Fruit fly (Drosophila melanogaster) whole organism, embryonic: ENCODE results near the gene Gr5a.

ENCODE experiments used
- Ada2b ChIP-seq: fragments of 200-800 bp; sonication (Bioruptor generic); IDR thresholded peaks from 2 replicates; pipeline ENCODE4 v1.3.6; 2022; ENCODE audit warnings: missing biosample characterization, missing genetic modification characterization
- Asciz ChIP-seq: fragments of 200-800 bp; sonication (Bioruptor generic); optimal IDR thresholded peaks from 2 replicates; lab custom pipeline; 2017; ENCODE audit warnings: missing biosample characterization, mild to moderate bottlenecking, missing genetic modification characterization, missing genetic modification reagents
- CG10147 ChIP-seq: fragments of 200-800 bp; sonication (Bioruptor generic); optimal IDR thresholded peaks from 2 replicates; lab custom pipeline; 2019; ENCODE audit warnings: missing biosample characterization, mild to moderate bottlenecking, missing genetic modification characterization, moderate library complexity
- CG11456 ChIP-seq: fragments of 200-800 bp; sonication (Bioruptor generic); IDR thresholded peaks from 3 replicates; pipeline ENCODE4 v1.3.6; 2022; ENCODE audit warnings: missing biosample characterization, missing genetic modification characterization
- CG12104 ChIP-seq: fragments of 200-800 bp; sonication (Bioruptor generic); optimal IDR thresholded peaks from 3 replicates; lab custom pipeline; 2016; ENCODE audit warnings: missing biosample characterization, missing genetic modification characterization
- CG1233 ChIP-seq: fragments of 200-800 bp; sonication (Bioruptor generic); optimal IDR thresholded peaks from 4 replicates; lab custom pipeline; 2018; ENCODE audit warnings: missing biosample characterization, mild to moderate bottlenecking, missing genetic modification characterization
- CG13123 ChIP-seq: fragments of 200-800 bp; sonication (Bioruptor generic); optimal IDR thresholded peaks from 2 replicates; lab custom pipeline; 2016; ENCODE audit warnings: missing biosample characterization, missing genetic modification characterization
- CG13287 ChIP-seq: fragments of 200-800 bp; sonication (Bioruptor generic); IDR thresholded peaks from 2 replicates; pipeline ENCODE4 v1.3.6; 2022; ENCODE audit warnings: missing biosample characterization, missing genetic modification characterization; ENCODE audit not compliant: partially characterized antibody
- CG13296 ChIP-seq: fragments of 200-800 bp; sonication (Bioruptor generic); optimal IDR thresholded peaks from 3 replicates; lab custom pipeline; 2018; ENCODE audit warnings: missing biosample characterization, mild to moderate bottlenecking, missing genetic modification characterization
- CG14014 ChIP-seq: fragments of 200-800 bp; sonication (Bioruptor generic); IDR thresholded peaks from 2 replicates; pipeline ENCODE4 v1.3.6; 2022; ENCODE audit warnings: missing biosample characterization, missing genetic modification characterization
- CG15479 ChIP-seq: fragments of 200-800 bp; sonication (Bioruptor generic); optimal IDR thresholded peaks from 3 replicates; lab custom pipeline; 2019; ENCODE audit warnings: missing biosample characterization, mild to moderate bottlenecking, missing genetic modification characterization, moderate library complexity
- CG17361 ChIP-seq: fragments of 200-800 bp; sonication (Bioruptor generic); IDR thresholded peaks from 3 replicates; pipeline ENCODE4 v1.3.6; 2022; ENCODE audit warnings: missing biosample characterization, missing genetic modification characterization
- CG18262 ChIP-seq: fragments of 200-800 bp; optimal IDR thresholded peaks from 3 replicates; lab custom pipeline; 2019; ENCODE audit warnings: missing biosample characterization, mild to moderate bottlenecking, missing genetic modification characterization, moderate library complexity
- CG18599 ChIP-seq: fragments of 200-800 bp; sonication (Bioruptor generic); optimal IDR thresholded peaks from 3 replicates; lab custom pipeline; 2017; ENCODE audit warnings: missing biosample characterization, missing genetic modification characterization, mild to moderate bottlenecking, moderate library complexity, missing genetic modification reagents
- CG18619 ChIP-seq: fragments of 200-800 bp; sonication (Bioruptor generic); optimal IDR thresholded peaks from 3 replicates; lab custom pipeline; 2017; ENCODE audit warnings: missing biosample characterization, mild to moderate bottlenecking, missing genetic modification characterization
- CG18764 ChIP-seq: fragments of 200-800 bp; sonication (Bioruptor generic); optimal IDR thresholded peaks from 3 replicates; lab custom pipeline; 2016; ENCODE audit warnings: missing biosample characterization, missing genetic modification characterization
- CG30403 ChIP-seq: fragments of 200-800 bp; sonication (Bioruptor generic); optimal IDR thresholded peaks from 3 replicates; lab custom pipeline; 2016; ENCODE audit warnings: missing biosample characterization, missing genetic modification characterization
- CG5180 ChIP-seq: fragments of 200-800 bp; sonication (Bioruptor generic); optimal IDR thresholded peaks from 3 replicates; lab custom pipeline; 2017; ENCODE audit warnings: missing biosample characterization, missing genetic modification characterization, mild to moderate bottlenecking, moderate library complexity, missing genetic modification reagents
- CG6765 ChIP-seq: fragments of 200-800 bp; sonication (Bioruptor generic); optimal IDR thresholded peaks from 3 replicates; lab custom pipeline; 2017; ENCODE audit warnings: missing biosample characterization, mild to moderate bottlenecking, missing genetic modification characterization
- CG9609 ChIP-seq: fragments of 200-800 bp; sonication (Bioruptor generic); optimal IDR thresholded peaks from 3 replicates; lab custom pipeline; 2016; ENCODE audit warnings: missing biosample characterization, missing genetic modification characterization
- CG9797 ChIP-seq: fragments of 200-800 bp; sonication (Bioruptor generic); optimal IDR thresholded peaks from 3 replicates; lab custom pipeline; 2018; ENCODE audit warnings: missing biosample characterization, mild to moderate bottlenecking, missing genetic modification characterization
- CHES-1-like ChIP-seq: fragments of 200-800 bp; sonication (Bioruptor generic); optimal IDR thresholded peaks from 2 replicates; lab custom pipeline; 2016; ENCODE audit warnings: missing biosample characterization, missing genetic modification characterization
- D19B ChIP-seq: fragments of 200-800 bp; sonication (Bioruptor generic); optimal IDR thresholded peaks from 2 replicates; lab custom pipeline; 2017; ENCODE audit warnings: missing biosample characterization, mild to moderate bottlenecking, missing genetic modification characterization
- Deaf1 ChIP-seq: fragments of 200-800 bp; optimal IDR thresholded peaks from 3 replicates; lab custom pipeline; 2019; ENCODE audit warnings: missing biosample characterization, mild to moderate bottlenecking, missing genetic modification characterization, moderate library complexity
- Dll ChIP-seq: fragments of 200-800 bp; sonication (Bioruptor generic); IDR thresholded peaks from 4 replicates; pipeline ENCODE4 v1.3.6; 2022; ENCODE audit warnings: missing biosample characterization, missing genetic modification characterization; ENCODE audit not compliant: partially characterized antibody
- Nf-YC ChIP-seq: fragments of 200-800 bp; optimal IDR thresholded peaks from 3 replicates; lab custom pipeline; 2019; ENCODE audit warnings: missing biosample characterization, mild to moderate bottlenecking, missing genetic modification characterization, moderate library complexity
- Rfx ChIP-seq: fragments of 200-800 bp; sonication (Bioruptor generic); IDR thresholded peaks from 2 replicates; pipeline ENCODE4 v1.3.6; 2022; ENCODE audit warnings: missing biosample characterization, missing genetic modification characterization
- YL-1 ChIP-seq: fragments of 200-800 bp; sonication (Bioruptor generic); optimal IDR thresholded peaks from 3 replicates; lab custom pipeline; 2017; ENCODE audit warnings: missing biosample characterization, mild to moderate bottlenecking, missing genetic modification characterization
- ap ChIP-seq: fragments of 200-800 bp; sonication (Bioruptor generic); IDR thresholded peaks from 2 replicates; pipeline ENCODE4 v1.3.6; 2022; ENCODE audit warnings: missing biosample characterization, missing genetic modification characterization
- dan ChIP-seq: fragments of 200-800 bp; sonication (Bioruptor generic); IDR thresholded peaks from 2 replicates; pipeline ENCODE4 v1.3.6; 2022; ENCODE audit warnings: missing biosample characterization, missing genetic modification characterization
- dmrt99B ChIP-seq: fragments of 200-800 bp; sonication (Bioruptor generic); optimal IDR thresholded peaks from 2 replicates; lab custom pipeline; 2018; ENCODE audit warnings: missing biosample characterization, mild to moderate bottlenecking, missing genetic modification characterization, moderate library complexity
- emc ChIP-seq: fragments of 200-800 bp; sonication (Bioruptor generic); optimal IDR thresholded peaks from 2 replicates; lab custom pipeline; 2016; ENCODE audit warnings: missing biosample characterization, missing genetic modification characterization
- gro ChIP-seq: fragments of 200-800 bp; sonication (Bioruptor generic); optimal IDR thresholded peaks from 2 replicates; lab custom pipeline; 2016; ENCODE audit warnings: missing biosample characterization, missing genetic modification characterization
- gt ChIP-seq: fragments of 200-800 bp; sonication (Bioruptor generic); IDR thresholded peaks from 2 replicates; pipeline ENCODE4 v1.3.6; 2022; ENCODE audit warnings: missing biosample characterization, missing genetic modification characterization
- insv ChIP-seq, 2 experiments: fragments of 200-800 bp; sonication (Bioruptor generic); optimal IDR thresholded peaks; 3 replicates each; lab custom pipeline; 2016 to 2018; ENCODE audit warnings: missing biosample characterization in 2 of 2, missing genetic modification characterization in 2 of 2
- jumu ChIP-seq: fragments of 200-800 bp; sonication (Bioruptor generic); optimal IDR thresholded peaks from 3 replicates; lab custom pipeline; 2016; ENCODE audit warnings: missing biosample characterization, missing genetic modification characterization
- pan ChIP-seq, 4 experiments: fragments of >200 bp in 3 of 4; fragments of 200-800 bp in 1 of 4; sonication (Bioruptor generic) in 1 of 4; optimal IDR thresholded peaks in 3 of 4; IDR thresholded peaks in 1 of 4; 2 replicates each; pipeline versions ENCODE4 v1.3.6 to Lab custom; 2017 to 2022; ENCODE audit warnings: missing biosample characterization in 2 of 4, missing genetic modification characterization in 2 of 4, mixed read lengths in 1 of 4
- pfk ChIP-seq: fragments of 200-800 bp; sonication (Bioruptor generic); optimal IDR thresholded peaks from 2 replicates; lab custom pipeline; 2018; ENCODE audit warnings: missing biosample characterization, mild to moderate bottlenecking, missing genetic modification characterization, moderate library complexity
- psq ChIP-seq: fragments of 200-800 bp; sonication (Bioruptor generic); optimal IDR thresholded peaks from 2 replicates; lab custom pipeline; 2017; ENCODE audit warnings: missing biosample characterization, missing genetic modification characterization
- ranshi ChIP-seq: fragments of 200-800 bp; sonication (Bioruptor generic); IDR thresholded peaks from 2 replicates; pipeline ENCODE4 v1.3.6; 2022; ENCODE audit warnings: missing biosample characterization, missing genetic modification characterization
- repo ChIP-seq: fragments of 200-800 bp; sonication (Bioruptor generic); optimal IDR thresholded peaks from 2 replicates; lab custom pipeline; 2016; ENCODE audit warnings: missing biosample characterization, missing genetic modification characterization
- run ChIP-seq: fragments of 200-800 bp; sonication (Bioruptor generic); optimal IDR thresholded peaks from 3 replicates; lab custom pipeline; 2018; ENCODE audit warnings: missing biosample characterization, mild to moderate bottlenecking, missing genetic modification characterization
- sens ChIP-seq: fragments of 200-800 bp; sonication (Bioruptor generic); peaks from one replicate; lab custom pipeline; 2016; ENCODE audit warnings: missing biosample characterization, missing genetic modification characterization
- sob ChIP-seq: fragments of 200-800 bp; sonication (Bioruptor generic); IDR thresholded peaks from 2 replicates; pipeline ENCODE4 v1.3.6; 2022; ENCODE audit warnings: missing biosample characterization, missing genetic modification characterization
- stc ChIP-seq: fragments of 200-800 bp; sonication (Bioruptor generic); IDR thresholded peaks from 2 replicates; pipeline ENCODE4 v1.3.6; 2022; ENCODE audit warnings: missing biosample characterization, missing genetic modification characterization
- sug ChIP-seq: fragments of 200-800 bp; optimal IDR thresholded peaks from 2 replicates; lab custom pipeline; 2019; ENCODE audit warnings: missing biosample characterization, mild to moderate bottlenecking, missing genetic modification characterization, moderate library complexity
- toy ChIP-seq: fragments of 200-800 bp; sonication (Bioruptor generic); IDR thresholded peaks from 2 replicates; pipeline ENCODE4 v1.3.6; 2022; ENCODE audit warnings: missing biosample characterization, missing genetic modification characterization
- ttk ChIP-seq: fragments of 200-800 bp; sonication (Bioruptor generic); IDR thresholded peaks from 2 replicates; pipeline ENCODE4 v2.1.2; 2022; ENCODE audit warnings: missing biosample characterization, missing genetic modification characterization

Gene Gr5a

dm6 chrX:5672243-5673051, 8.0 kb upstream of the Gr5a start, which contains the start of gene RpL35 (continued):
- no peak for TF ChIP-seq CG17361 (GFP tag; lab: Robert Waterston, UW)
- TF ChIP-seq ttk (GFP tag; lab: Robert Waterston, UW), result 0 out of 2 replicates have a peak, but pooled peaks have one; percentile 35
- peak; percentile 37; the same call in 1 of the 2 replicates for TF ChIP-seq Rfx (GFP tag; lab: Robert Waterston, UW)
- TF ChIP-seq CG18262 (tag; lab: Kevin White, UChicago), result peak; percentile 36
- TF ChIP-seq gro (GFP tag; lab: Kevin White, UChicago), result no peak
- 0 out of 2 replicates have a peak, but pooled peaks have one; percentile 8 for TF ChIP-seq ranshi
- TF ChIP-seq jumu (GFP tag; lab: Kevin White, UChicago), result peak; percentile 18
- no peak for TF ChIP-seq repo (GFP tag; lab: Kevin White, UChicago)
- peak; percentile 91 for TF ChIP-seq YL-1 (GFP tag; lab: Kevin White, UChicago)
- peak; percentile 11 for TF ChIP-seq CHES-1-like
- no peak for TF ChIP-seq CG13123 (GFP tag; lab: Kevin White, UChicago)
- peak; percentile 81 for TF ChIP-seq sens (GFP tag; lab: Kevin White, UChicago)
- no peak for TF ChIP-seq insv (GFP tag; optimal IDR thresholded peaks at IDR 0.05; lab: Kevin White, UChicago)
- no peak for TF ChIP-seq pan (optimal IDR thresholded peaks at IDR 0.05; lab: Kevin White, UChicago)
- peak in 1 of 2 experiments; percentile 9 for TF ChIP-seq pan (GFP tag; optimal IDR thresholded peaks at IDR 0.05 in 1 of 2, IDR thresholded peaks at IDR 0.05 in 1 of 2)
- TF ChIP-seq CG12104 (GFP tag; lab: Kevin White, UChicago), result no peak
- no peak for TF ChIP-seq CG15479 (GFP tag; lab: Kevin White, UChicago)
- TF ChIP-seq stc (GFP tag; lab: Robert Waterston, UW), result no peak
- TF ChIP-seq sug (tag; lab: Kevin White, UChicago), result peak; percentile 55
- TF ChIP-seq dan (GFP tag; lab: Robert Waterston, UW), result no peak
- no peak for TF ChIP-seq Ada2b
- peak; percentile 71 for TF ChIP-seq CG13296
- TF ChIP-seq Asciz (GFP tag; lab: Kevin White, UChicago), result peak; percentile 54
- TF ChIP-seq psq, result no peak
- peak; percentile 30 for TF ChIP-seq Nf-YC (tag; lab: Kevin White, UChicago)
- peak; percentile 46 for TF ChIP-seq CG9797 (GFP tag; lab: Kevin White, UChicago)
- TF ChIP-seq sob, result peak; percentile 48; the same call in 1 of the 2 replicates
- peak; percentile 31 for TF ChIP-seq CG18599 (GFP tag; lab: Kevin White, UChicago)
- peak; percentile 38 for TF ChIP-seq CG1233 (GFP tag; lab: Kevin White, UChicago)
- TF ChIP-seq CG18619 (GFP tag; lab: Kevin White, UChicago), result peak; percentile 33
- peak; percentile 58; the same call in 3 of the 4 replicates for TF ChIP-seq Dll (GFP tag; lab: Robert Waterston, UW)
- peak; percentile 56 for TF ChIP-seq CG6765 (GFP tag; lab: Kevin White, UChicago)
- 0 out of 2 replicates have a peak, but pooled peaks have one; percentile 28 for TF ChIP-seq toy (GFP tag; lab: Robert Waterston, UW)
- TF ChIP-seq gt (GFP tag; lab: Robert Waterston, UW), result no peak
- peak; percentile 25 for TF ChIP-seq D19B (GFP tag; lab: Kevin White, UChicago)
- TF ChIP-seq CG13287 (GFP tag; lab: Robert Waterston, UW), result peak; percentile 53; the same call in 1 of the 2 replicates
- no peak for TF ChIP-seq emc
- peak; percentile 2 for TF ChIP-seq run (tag; lab: Kevin White, UChicago)
- peak; percentile 15 for TF ChIP-seq CG30403 (GFP tag; lab: Kevin White, UChicago)
- TF ChIP-seq CG18764 (GFP tag; lab: Kevin White, UChicago), result no peak
- TF ChIP-seq CG14014, result peak; percentile 18; the same call in 1 of the 2 replicates
- peak; percentile 46 for TF ChIP-seq CG5180 (GFP tag; lab: Kevin White, UChicago)
- peak; percentile 51 for TF ChIP-seq pfk
- TF ChIP-seq Deaf1 (tag; lab: Kevin White, UChicago), result peak; percentile 1
- TF ChIP-seq dmrt99B (tag; lab: Kevin White, UChicago), result no peak
- no peak for TF ChIP-seq ap
- peak; percentile 45 for TF ChIP-seq CG9609 (GFP tag; lab: Kevin White, UChicago)
- peak; percentile 14 for TF ChIP-seq CG10147 (GFP tag; lab: Kevin White, UChicago)
- 0 out of 3 replicates have a peak, but pooled peaks have one; percentile 68 for TF ChIP-seq CG11456
